Worm (Caenorhabditis elegans): Measurements from ENCODE around the gene C07H6.9.

ce11 chrIII:7534648-7535047 lies 35.4 kb upstream of the C07H6.9 start:
- TF ChIP-seq ZK546.5 (tag; optimal IDR thresholded peaks at IDR 0.05) = no peak
- TF ChIP-seq lsy-12 (tag; optimal IDR thresholded peaks at IDR 0.05) = peak; percentile 1
- TF ChIP-seq ama-1 (optimal IDR thresholded peaks at IDR 0.05) = no peak
- no peak for TF ChIP-seq R02D3.7 (tag; optimal IDR thresholded peaks at IDR 0.05)
- TF ChIP-seq egl-27 (tag; optimal IDR thresholded peaks at IDR 0.05) = no peak
- TF ChIP-seq nhr-11 (tag; optimal IDR thresholded peaks at IDR 0.05) = no peak
- TF ChIP-seq jun-1 (tag; optimal IDR thresholded peaks at IDR 0.05) = no peak
- TF ChIP-seq lin-39 (tag; optimal IDR thresholded peaks at IDR 0.05) = no peak
- TF ChIP-seq nfya-1 (tag; optimal IDR thresholded peaks at IDR 0.05; ENCODE audit: insufficient read depth) = peak; percentile 99
- TF ChIP-seq pqm-1 (tag; optimal IDR thresholded peaks at IDR 0.05) = no peak
- TF ChIP-seq lin-15B (tag; optimal IDR thresholded peaks at IDR 0.05) = no peak
- TF ChIP-seq ztf-4 (tag; optimal IDR thresholded peaks at IDR 0.05) = no peak
